Worm (Caenorhabditis elegans) whole organism, L4 larva: ENCODE results near the gene dsl-3.

Experiments used
- Y105C5A.15 ChIP-seq: fragments of 200-800 bp; sonication (Bioruptor generic); IDR thresholded peaks from 2 replicates; pipeline ENCODE4 v1.3.6; 2022; ENCODE audit warnings: missing genetic modification characterization, missing compliant biosample characterization
- Y48G9A.11 ChIP-seq: fragments of 200-800 bp; sonication (Bioruptor generic); IDR thresholded peaks from 2 replicates; pipeline ENCODE4 v1.3.6; 2022; ENCODE audit warnings: missing genetic modification reagents, missing genetic modification characterization, missing compliant biosample characterization
- Y75B8A.6 ChIP-seq: fragments of 200-800 bp; sonication (Bioruptor generic); IDR thresholded peaks from 2 replicates; pipeline ENCODE4 v1.3.6; 2022; ENCODE audit warnings: missing genetic modification reagents, missing genetic modification characterization, missing compliant biosample characterization
- ZK546.5 ChIP-seq, 2 experiments: sonication (generic microtip); optimal IDR thresholded peaks; 2 replicates each; lab custom pipeline; 2017; ENCODE audit warnings: missing biosample characterization in 2 of 2, missing genetic modification characterization in 2 of 2
- aha-1 ChIP-seq: fragments of 150-350 bp; peaks from one replicate; lab custom pipeline; 2014; ENCODE audit warnings: missing biosample characterization, missing genetic modification characterization
- arid-1 ChIP-seq: fragments of 200-800 bp; sonication (Bioruptor generic); conservative IDR thresholded peaks from 2 replicates; pipeline ENCODE4 v1.3.6; 2022; ENCODE audit warnings: missing genetic modification reagents, missing genetic modification characterization, missing compliant biosample characterization
- ceh-44 ChIP-seq: fragments of 200-800 bp; sonication (Bioruptor generic); IDR thresholded peaks from 2 replicates; pipeline ENCODE4 v1.3.6; 2022; ENCODE audit warnings: missing genetic modification reagents, missing genetic modification characterization, missing compliant biosample characterization
- ctbp-1 ChIP-seq: fragments of 200-800 bp; sonication (Bioruptor generic); IDR thresholded peaks from 2 replicates; pipeline ENCODE4 v1.3.6; 2022; ENCODE audit warnings: missing genetic modification reagents, missing genetic modification characterization, missing compliant biosample characterization
- daf-19 ChIP-seq: fragments of 200-800 bp; sonication (Bioruptor generic); conservative IDR thresholded peaks from 2 replicates; pipeline ENCODE4 v1.3.6; 2022; ENCODE audit warnings: missing genetic modification characterization, missing compliant biosample characterization
- dmd-6 ChIP-seq: fragments of 200-800 bp; sonication (Bioruptor generic); IDR thresholded peaks from 2 replicates; pipeline ENCODE4 v1.3.6; 2022; ENCODE audit warnings: missing genetic modification reagents, missing genetic modification characterization, missing compliant biosample characterization
- dmd-8 ChIP-seq: fragments of 200-800 bp; sonication (Bioruptor generic); IDR thresholded peaks from 2 replicates; pipeline ENCODE4 v1.3.6; 2022; ENCODE audit warnings: missing genetic modification characterization, missing compliant biosample characterization
- duxl-1 ChIP-seq: sonication (generic microtip); optimal IDR thresholded peaks from 2 replicates; lab custom pipeline; 2016; ENCODE audit warnings: mild to moderate bottlenecking, missing genetic modification characterization, moderate library complexity, missing compliant biosample characterization; ENCODE audit not compliant: poor library complexity
- fos-1 ChIP-seq: fragments of 150-350 bp; optimal IDR thresholded peaks from 2 replicates; lab custom pipeline; 2014; ENCODE audit warnings: missing biosample characterization, missing genetic modification characterization
- gei-8 ChIP-seq: fragments of 200-800 bp; sonication (Bioruptor generic); optimal IDR thresholded peaks from 2 replicates; lab custom pipeline; 2018; ENCODE audit warnings: mild to moderate bottlenecking, missing genetic modification characterization, missing compliant biosample characterization
- hmg-1.1 ChIP-seq: fragments of 200-800 bp; sonication (Bioruptor generic); IDR thresholded peaks from 2 replicates; pipeline ENCODE4 v1.3.6; 2022; ENCODE audit warnings: missing genetic modification reagents, missing genetic modification characterization, missing compliant biosample characterization
- lim-7 ChIP-seq: fragments of 200-800 bp; sonication (Bioruptor generic); IDR thresholded peaks from 2 replicates; pipeline ENCODE4 v1.3.6; 2022; ENCODE audit warnings: missing genetic modification characterization, missing compliant biosample characterization
- lin-1 ChIP-seq: fragments of 200-800 bp; sonication (Bioruptor generic); IDR thresholded peaks from 2 replicates; pipeline ENCODE4 v1.3.6; 2022; ENCODE audit warnings: missing genetic modification reagents, missing genetic modification characterization, missing compliant biosample characterization
- lin-13 ChIP-seq: fragments of 150-350 bp; optimal IDR thresholded peaks from 2 replicates; lab custom pipeline; 2014; ENCODE audit warnings: missing biosample characterization, missing genetic modification reagents, missing genetic modification characterization
- lin-15B ChIP-seq: fragments of 150-350 bp; sonication (generic microtip); optimal IDR thresholded peaks from 3 replicates; lab custom pipeline; 2014; ENCODE audit warnings: missing biosample characterization, missing genetic modification characterization
- lin-38 ChIP-seq: fragments of 200-800 bp; sonication (Bioruptor generic); IDR thresholded peaks from 2 replicates; pipeline ENCODE4 v1.3.6; 2022; ENCODE audit warnings: missing genetic modification reagents, missing genetic modification characterization, missing compliant biosample characterization
- madf-5 ChIP-seq, 2 experiments: fragments of 200-800 bp; sonication (Bioruptor generic); IDR thresholded peaks; 2 replicates each; pipeline ENCODE4 v1.3.6; 2022; ENCODE audit warnings: missing compliant biosample characterization in 2 of 2, missing genetic modification characterization in 2 of 2
- mdt-29 ChIP-seq: fragments of 200-800 bp; sonication (Bioruptor generic); IDR thresholded peaks from 2 replicates; pipeline ENCODE4 v1.3.6; 2022; ENCODE audit warnings: missing genetic modification reagents, missing genetic modification characterization, missing compliant biosample characterization
- mes-2 ChIP-seq: sonication (generic microtip); optimal IDR thresholded peaks from 2 replicates; lab custom pipeline; 2016; ENCODE audit warnings: missing genotype, mild to moderate bottlenecking, missing genetic modification characterization, missing compliant biosample characterization; ENCODE audit not compliant: poor library complexity, severe bottlenecking
- mxl-3 ChIP-seq: fragments of 200-800 bp; sonication (Bioruptor generic); optimal IDR thresholded peaks from 2 replicates; lab custom pipeline; 2018; ENCODE audit warnings: mild to moderate bottlenecking, missing genetic modification characterization, missing compliant biosample characterization
- nhr-11 ChIP-seq: fragments of 150-350 bp; optimal IDR thresholded peaks from 2 replicates; lab custom pipeline; 2014; ENCODE audit warnings: missing biosample characterization, missing genetic modification characterization
- nhr-237 ChIP-seq: sonication (generic microtip); optimal IDR thresholded peaks from 2 replicates; lab custom pipeline; 2017; ENCODE audit warnings: missing biosample characterization, missing genetic modification characterization
- nhr-41 ChIP-seq: fragments of 200-800 bp; sonication (Bioruptor generic); IDR thresholded peaks from 2 replicates; pipeline ENCODE4 v1.3.6; 2022; ENCODE audit warnings: missing genetic modification reagents, missing genetic modification characterization, missing compliant biosample characterization
- nhr-48 ChIP-seq: sonication (generic microtip); optimal IDR thresholded peaks from 2 replicates; lab custom pipeline; 2016; ENCODE audit warnings: mild to moderate bottlenecking, missing genetic modification characterization, missing compliant biosample characterization
- spr-3 ChIP-seq: fragments of 200-800 bp; sonication (Bioruptor generic); optimal IDR thresholded peaks from 2 replicates; lab custom pipeline; 2018; ENCODE audit warnings: mild to moderate bottlenecking, missing genetic modification characterization, missing compliant biosample characterization
- tag-97 ChIP-seq: fragments of 200-800 bp; sonication (Bioruptor generic); IDR thresholded peaks from 2 replicates; pipeline ENCODE4 v1.3.6; 2022; ENCODE audit warnings: missing genetic modification characterization, missing compliant biosample characterization
- tra-1 ChIP-seq: fragments of 200-800 bp; sonication (Bioruptor generic); IDR thresholded peaks from 2 replicates; pipeline ENCODE4 v1.3.6; 2022; ENCODE audit warnings: missing genetic modification reagents, missing genetic modification characterization, missing compliant biosample characterization
- unc-39 ChIP-seq: sonication (generic microtip); optimal IDR thresholded peaks from 2 replicates; lab custom pipeline; 2017; ENCODE audit warnings: missing biosample characterization, missing genetic modification characterization
- unc-62 ChIP-seq, 3 experiments: fragments of 150-350 bp in 1 of 3; sonication (generic microtip); optimal IDR thresholded peaks in 2 of 3; peaks in 1 of 3; 1 replicate in 1 of 3; 2 replicates in 2 of 3; lab custom pipeline; 2014 to 2017; ENCODE audit warnings: missing biosample characterization in 3 of 3, missing genetic modification characterization in 3 of 3, missing genetic modification reagents in 3 of 3, missing genotype in 1 of 3
- vab-7 ChIP-seq: fragments of 200-800 bp; sonication (Bioruptor generic); IDR thresholded peaks from 2 replicates; pipeline ENCODE4 v1.3.6; 2022; ENCODE audit warnings: missing genetic modification reagents, missing genetic modification characterization, missing compliant biosample characterization
- zag-1 ChIP-seq: fragments of 150-350 bp; optimal IDR thresholded peaks from 2 replicates; lab custom pipeline; 2014; ENCODE audit warnings: missing biosample characterization, missing genetic modification characterization
- zip-2 ChIP-seq: fragments of 150-350 bp; optimal IDR thresholded peaks from 2 replicates; lab custom pipeline; 2014; ENCODE audit warnings: missing biosample characterization, missing genetic modification characterization
- ztf-11 ChIP-seq: fragments of 150-350 bp; optimal IDR thresholded peaks from 2 replicates; lab custom pipeline; 2014; ENCODE audit warnings: missing biosample characterization, missing genetic modification characterization
- ztf-7 ChIP-seq: fragments of 150-350 bp; optimal IDR thresholded peaks from 2 replicates; lab custom pipeline; 2014; ENCODE audit warnings: missing biosample characterization, missing genetic modification characterization

dsl-3 gene

DNA sequence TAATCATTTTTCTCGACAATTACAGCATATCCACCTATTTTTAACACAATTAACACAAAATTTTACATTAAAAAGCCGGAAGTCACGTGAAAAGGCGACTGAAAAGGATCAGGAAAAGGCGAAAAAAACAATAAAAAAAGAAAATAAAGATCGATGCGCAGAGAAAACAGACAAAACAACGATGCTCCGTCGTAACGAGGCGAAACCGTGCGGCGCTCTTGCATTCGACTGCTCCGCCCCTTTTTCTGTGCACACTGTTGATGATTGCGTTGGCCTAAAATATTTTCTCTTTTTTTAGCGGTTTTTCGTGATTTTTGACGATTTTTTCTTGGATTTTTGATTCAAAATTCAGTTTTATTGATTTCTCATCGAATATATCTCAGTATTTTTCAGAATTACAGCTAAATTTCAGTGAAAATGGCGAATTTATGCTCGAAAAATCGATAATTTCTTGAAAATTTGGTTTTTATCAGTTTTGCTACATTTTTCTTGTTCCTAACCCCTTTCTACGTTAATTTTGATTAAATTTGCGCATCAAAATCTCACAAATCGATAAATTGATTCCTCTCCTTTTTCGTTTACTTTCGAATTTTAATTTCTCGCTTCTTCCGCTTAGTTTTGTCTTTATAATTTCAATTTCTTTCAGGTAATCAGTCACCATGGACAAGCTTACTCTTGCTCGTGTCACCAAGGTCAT lies 49.1 kb downstream of the dsl-3 start, which contains the start of gene rps-28 (continued):
- TF ChIP-seq Y105C5A.15 (GFP tag; lab: Robert Waterston, UW): no peak
- TF ChIP-seq tag-97: no peak
- TF ChIP-seq ztf-7 (tag; lab: Kevin White, UChicago): peak; percentile 84
- peak; percentile 94 for TF ChIP-seq nhr-11 (tag; lab: Kevin White, UChicago)
- peak; percentile 66; the same call in 1 of the 2 replicates for TF ChIP-seq lim-7 (GFP tag; lab: Robert Waterston, UW)
- no peak for TF ChIP-seq unc-39 (tag; lab: Kevin White, UChicago)
- TF ChIP-seq dmd-8 (GFP tag; lab: Robert Waterston, UW): 0 out of 2 replicates have a peak, but pooled peaks have one; percentile 17
- peak; percentile 19 for TF ChIP-seq zag-1 (tag; lab: Kevin White, UChicago)
- TF ChIP-seq Y48G9A.11 (GFP tag; lab: Robert Waterston, UW): peak; percentile 100
- no peak for TF ChIP-seq gei-8 (GFP tag; lab: Kevin White, UChicago)
- TF ChIP-seq zip-2 (tag; lab: Kevin White, UChicago): peak; percentile 57
- no peak for TF ChIP-seq daf-19 (GFP tag; lab: Robert Waterston, UW)
- TF ChIP-seq mxl-3 (GFP tag; lab: Kevin White, UChicago): peak; percentile 84
- TF ChIP-seq ceh-44: peak; percentile 72; the same call in 1 of the 2 replicates
- TF ChIP-seq lin-15B: peak; percentile 60
- peak; percentile 91 for TF ChIP-seq dmd-6 (GFP tag; lab: Robert Waterston, UW)
- TF ChIP-seq ztf-11 (tag; lab: Kevin White, UChicago): no peak
- TF ChIP-seq madf-5 (GFP tag; IDR thresholded peaks at IDR 0.05; lab: Robert Waterston, UW): 0 out of 4 replicates have a peak, but pooled peaks of 1 of the 2 experiments have one; percentile 64
- peak; percentile 97 for TF ChIP-seq mes-2
- peak; percentile 93 for TF ChIP-seq lin-38 (GFP tag; lab: Robert Waterston, UW)
- peak; percentile 96 for TF ChIP-seq hmg-1.1 (GFP tag; lab: Robert Waterston, UW)
- TF ChIP-seq lin-13 (GFP tag; lab: Kevin White, UChicago): peak; percentile 97
- peak; percentile 90 for TF ChIP-seq duxl-1 (tag; lab: Kevin White, UChicago)

DNA sequence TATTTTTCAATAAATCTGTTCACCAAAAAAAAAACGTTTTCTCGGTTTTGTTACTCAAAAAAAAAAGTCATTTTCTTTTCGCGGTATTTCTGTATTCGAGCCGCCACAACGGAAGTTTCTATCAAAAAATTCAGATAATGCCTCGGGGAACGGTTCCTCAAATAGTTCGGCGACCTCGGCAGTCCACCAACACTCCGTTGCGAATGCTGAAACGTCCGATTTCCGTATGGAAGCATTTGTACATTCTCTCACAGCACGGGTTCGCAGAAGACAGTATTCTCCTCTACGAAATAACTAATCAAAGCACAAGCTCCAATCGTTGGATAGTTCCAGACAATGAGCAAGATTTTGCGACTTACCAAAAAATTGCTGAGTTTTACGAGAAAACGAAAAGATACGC lies 49.9 kb downstream of the dsl-3 start, which contains the start of gene Y41D4B.4:
Y41D4B.4 (plus strand) TSS at position 133 of the 400 bp plus-strand sequence.
- TF ChIP-seq vab-7 (GFP tag; lab: Robert Waterston, UW) (0 out of 2 replicates have a peak, but pooled peaks have one; percentile 29), nhr-41 (GFP tag; lab: Robert Waterston, UW) (no peak), lin-1 (GFP tag; lab: Robert Waterston, UW) (no peak), unc-62 (GFP tag; optimal IDR thresholded peaks at IDR 0.05 in 1 of 2; lab: Kevin White, UChicago) (no peak), unc-62 (tag; optimal IDR thresholded peaks at IDR 0.05; lab: Kevin White, UChicago) (no peak), nhr-237 (tag; lab: Kevin White, UChicago) (no peak), dmd-8 (GFP tag; lab: Robert Waterston, UW) (no peak), Y48G9A.11 (GFP tag; lab: Robert Waterston, UW) (peak; percentile 56; the same call in 1 of the 2 replicates), Y75B8A.6 (GFP tag; lab: Robert Waterston, UW) (0 out of 2 replicates have a peak, but pooled peaks have one; percentile 10), mxl-3 (GFP tag; lab: Kevin White, UChicago) (no peak), nhr-48 (tag; lab: Kevin White, UChicago) (no peak), aha-1 (tag; lab: Kevin White, UChicago) (peak; percentile 28), zip-2 (tag; lab: Kevin White, UChicago) (no peak), ZK546.5 (tag; optimal IDR thresholded peaks at IDR 0.05; lab: Kevin White, UChicago) (no peak), spr-3 (GFP tag; lab: Kevin White, UChicago) (no peak), nhr-11 (tag; lab: Kevin White, UChicago) (no peak), mdt-29 (GFP tag; lab: Robert Waterston, UW) (0 out of 2 replicates have a peak, but pooled peaks have one; percentile 47), fos-1 (tag; lab: Kevin White, UChicago) (no peak), tra-1 (GFP tag; lab: Robert Waterston, UW) (no peak), arid-1 (0 out of 2 replicates have a peak, but pooled peaks have one; percentile 7), ctbp-1 (GFP tag; lab: Robert Waterston, UW) (no peak)
- TF ChIP-seq, all 104 proteins: peak for 6
